Worm (Caenorhabditis elegans) whole organism, late embryonic: ENCODE measurements around the gene T19D12.2.

ENCODE experiments used
- C08G9.2 ChIP-seq: sonication (generic microtip); optimal IDR thresholded peaks from 2 replicates; lab custom pipeline; 2016; ENCODE audit warnings: mild to moderate bottlenecking, missing genetic modification characterization, moderate library complexity, missing compliant biosample characterization
- K02D7.2 ChIP-seq: sonication (generic microtip); optimal IDR thresholded peaks from 2 replicates; lab custom pipeline; 2017; ENCODE audit warnings: mild to moderate bottlenecking, missing genetic modification characterization, missing compliant biosample characterization
- T23F11.4 ChIP-seq: fragments of 200-800 bp; sonication (Bioruptor generic); optimal IDR thresholded peaks from 2 replicates; lab custom pipeline; 2018; ENCODE audit warnings: mild to moderate bottlenecking, missing genetic modification characterization, missing compliant biosample characterization
- ahr-1 ChIP-seq: sonication (generic microtip); optimal IDR thresholded peaks from 2 replicates; lab custom pipeline; 2016; ENCODE audit warnings: missing genetic modification characterization, missing compliant biosample characterization
- ceh-18 ChIP-seq: sonication (generic microtip); optimal IDR thresholded peaks from 2 replicates; lab custom pipeline; 2016; ENCODE audit warnings: missing genetic modification characterization, missing compliant biosample characterization
- ceh-19 ChIP-seq: fragments of 200-800 bp; sonication (Bioruptor generic); optimal IDR thresholded peaks from 2 replicates; lab custom pipeline; 2018; ENCODE audit warnings: mild to moderate bottlenecking, missing genetic modification characterization, missing compliant biosample characterization
- fkh-10 ChIP-seq: fragments of 150-350 bp; optimal IDR thresholded peaks from 2 replicates; lab custom pipeline; 2014; ENCODE audit warnings: missing biosample characterization, missing genetic modification reagents, missing genetic modification characterization
- npax-4 ChIP-seq: sonication (generic microtip); optimal IDR thresholded peaks from 2 replicates; lab custom pipeline; 2016; ENCODE audit warnings: missing genetic modification characterization, missing compliant biosample characterization
- pat-9 ChIP-seq: fragments of 200-800 bp; sonication (Bioruptor generic); optimal IDR thresholded peaks from 2 replicates; lab custom pipeline; 2018; ENCODE audit warnings: mild to moderate bottlenecking, missing genetic modification characterization, moderate library complexity, missing compliant biosample characterization

Gene T19D12.2

ce11 chrII:6713832-6714342 is 52.8 kb downstream of the T19D12.2 start, which contains the start of gene dpy-2:
TSS of gene dpy-2 (plus strand) at chrII:6714292.
- TF ChIP-seq npax-4 (tag; lab: Kevin White, UChicago) (no peak), ceh-19 (GFP tag; lab: Kevin White, UChicago) (no peak), T23F11.4 (GFP tag; lab: Kevin White, UChicago) (no peak), K02D7.2 (tag; lab: Kevin White, UChicago) (no peak), pat-9 (tag; lab: Kevin White, UChicago) (no peak), ceh-18 (tag; lab: Kevin White, UChicago) (no peak), fkh-10 (GFP tag; lab: Kevin White, UChicago) (no peak), ahr-1 (tag; lab: Kevin White, UChicago) (no peak), C08G9.2 (tag; lab: Kevin White, UChicago) (no peak)
